Worm (Caenorhabditis elegans): Measurements from ENCODE around the gene F26F2.7.
A peak's percentile ranks its signal among the peaks of the same experiment; 100 is the strongest.
"Not testable (repeated sequence)": the region's sequence is repeated elsewhere in the genome, so short reads cannot be mapped to it uniquely, and the experiment has no call there.

The F26F2.7 gene

ce11 chrV:20558270-20558669, 22.5 kb upstream of the F26F2.7 start, which contains the start of gene abf-4:
Gene abf-4 (minus strand): TSS chrV:20558370.
- TF ChIP-seq zip-2 (tag; optimal IDR thresholded peaks at IDR 0.05), result no peak
- TF ChIP-seq ama-1 (optimal IDR thresholded peaks at IDR 0.05), result no peak

ce11 chrV:20561795-20562194, 19.0 kb upstream of the F26F2.7 start, which contains the start of gene F26F2.1:
Gene F26F2.1 (minus strand): TSS chrV:20561895.
- TF ChIP-seq mxl-2 (GFP tag; conservative IDR thresholded peaks at IDR 0.05), result no peak
- TF ChIP-seq lin-38 (GFP tag; IDR thresholded peaks at IDR 0.05), result no peak
- no peak for TF ChIP-seq mxl-3 (GFP tag; optimal IDR thresholded peaks at IDR 0.05)
- TF ChIP-seq unc-130 (GFP tag; optimal IDR thresholded peaks at IDR 0.05), result no peak
- no peak for TF ChIP-seq F44E2.7 (GFP tag; IDR thresholded peaks at IDR 0.05)

- TF ChIP-seq ztf-11 (tag; optimal IDR thresholded peaks at IDR 0.05); fos-1 (tag; optimal IDR thresholded peaks at IDR 0.05); pha-4 (GFP tag; IDR thresholded peaks at IDR 0.05); pha-4 (tag; optimal IDR thresholded peaks at IDR 0.05): not testable (repeated sequence)
Measured at ce11 chrV:20564054-20564453, 16.7 kb upstream of the F26F2.7 start, which contains the start of gene F26F2.13. Gene F26F2.13 (plus strand): TSS chrV:20564354.

- TF ChIP-seq tag-97 (GFP tag; IDR thresholded peaks at IDR 0.05) (no peak), spr-3 (GFP tag; optimal IDR thresholded peaks at IDR 0.05) (no peak), dmd-9 (GFP tag; IDR thresholded peaks at IDR 0.05) (no peak)
Measured at ce11 chrV:20566454-20566853, 14.3 kb upstream of the F26F2.7 start, which contains the start of gene F26F2.3. Gene F26F2.3 (minus strand): TSS chrV:20566554.

- not testable (repeated sequence) for TF ChIP-seq mdl-1 (tag; optimal IDR thresholded peaks at IDR 0.05); snpc-1.2 (GFP tag; IDR thresholded peaks at IDR 0.05); rbr-2 (tag; optimal IDR thresholded peaks at IDR 0.05)
Measured at ce11 chrV:20568995-20569394, 11.8 kb upstream of the F26F2.7 start, which contains the start of gene F26F2.4. Gene F26F2.4 (plus strand): TSS chrV:20569295.

ce11 chrV:20573392-20573791, 7.4 kb upstream of the F26F2.7 start, which contains the start of gene F26F2.5:
Gene F26F2.5 (plus strand): TSS chrV:20573692.
- TF ChIP-seq skn-1 (tag; optimal IDR thresholded peaks at IDR 0.05) (no peak), nhr-25 (tag; optimal IDR thresholded peaks at IDR 0.05; ENCODE audit: borderline replicate concordance, insufficient read depth) (no peak), zfp-2 (tag; optimal IDR thresholded peaks at IDR 0.05) (no peak), egl-43 (GFP tag; IDR thresholded peaks at IDR 0.05) (no peak), hmg-1.1 (GFP tag; IDR thresholded peaks at IDR 0.05) (no peak), nhr-102 (tag; optimal IDR thresholded peaks at IDR 0.05) (no peak), F37D6.2 (tag; optimal IDR thresholded peaks at IDR 0.05) (no peak), F44E2.7 (GFP tag; IDR thresholded peaks at IDR 0.05) (no peak), nhr-28 (tag; optimal IDR thresholded peaks at IDR 0.05) (no peak), pqm-1 (tag; optimal IDR thresholded peaks at IDR 0.05) (no peak), ceh-20 (GFP tag; IDR thresholded peaks at IDR 0.05) (no peak), set-16 (GFP tag; IDR thresholded peaks at IDR 0.05) (no peak), aly-2 (tag; optimal IDR thresholded peaks at IDR 0.05) (no peak)

- TF ChIP-seq dmd-9 (GFP tag; IDR thresholded peaks at IDR 0.05), result no peak
- TF ChIP-seq nhr-237 (tag; optimal IDR thresholded peaks at IDR 0.05), result no peak
- no peak for TF ChIP-seq madf-9 (GFP tag; conservative IDR thresholded peaks at IDR 0.05)
- no peak for TF ChIP-seq mxl-2 (GFP tag; conservative IDR thresholded peaks at IDR 0.05)
- TF ChIP-seq unc-62 (GFP tag; optimal IDR thresholded peaks at IDR 0.05 in 1 of 2), result peak in 1 of 2 experiments; percentile 11
- no peak for TF ChIP-seq unc-62 (tag; optimal IDR thresholded peaks at IDR 0.05)
- TF ChIP-seq dmd-6 (GFP tag; IDR thresholded peaks at IDR 0.05), result no peak
Measured at ce11 chrV:20574314-20574713, 6.5 kb upstream of the F26F2.7 start, which contains the start of gene clec-263. Gene clec-263 (plus strand): TSS chrV:20574614.
